Worm (Caenorhabditis elegans): ENCODE measurements around the gene nhr-203.

Gene nhr-203

ce11 chrV:474516-474915, 14.9 kb downstream of the nhr-203 start, which contains the start of gene nhr-99:
nhr-99 (plus strand) TSS chrV:474778.
- TF ChIP-seq klf-2 (GFP tag; conservative IDR thresholded peaks at IDR 0.05) (no peak), ztf-29 (GFP tag; IDR thresholded peaks at IDR 0.05) (no peak), ref-1 (GFP tag; conservative IDR thresholded peaks at IDR 0.05) (no peak)

ce11 chrV:477664-478212, 18.1 kb downstream of the nhr-203 start, which contains the start of gene nhr-55:
nhr-55 (plus strand) TSS chrV:478162.
- TF ChIP-seq med-1 (GFP tag; optimal IDR thresholded peaks at IDR 0.05; ENCODE audit: insufficient read depth) (no peak), ztf-23 (GFP tag; IDR thresholded peaks at IDR 0.05) (no peak), T22C8.4 (GFP tag; IDR thresholded peaks at IDR 0.05) (no peak), cog-1 (tag; optimal IDR thresholded peaks at IDR 0.05) (no peak), flt-1 (GFP tag; IDR thresholded peaks at IDR 0.05) (no peak)

ce11 chrV:479046-479445, 19.5 kb downstream of the nhr-203 start:
- TF ChIP-seq klf-2 (GFP tag; conservative IDR thresholded peaks at IDR 0.05) (no peak), med-1 (GFP tag; optimal IDR thresholded peaks at IDR 0.05; ENCODE audit: insufficient read depth) (no peak), T22C8.4 (GFP tag; IDR thresholded peaks at IDR 0.05) (no peak), flt-1 (GFP tag; IDR thresholded peaks at IDR 0.05) (no peak), ztf-23 (GFP tag; IDR thresholded peaks at IDR 0.05) (no peak), tab-1 (GFP tag; IDR thresholded peaks at IDR 0.05) (no peak), cog-1 (tag; optimal IDR thresholded peaks at IDR 0.05) (no peak), ref-1 (GFP tag; conservative IDR thresholded peaks at IDR 0.05) (no peak)

ce11 chrV:482860-483259, 23.3 kb downstream of the nhr-203 start:
- TF ChIP-seq tab-1 (GFP tag; IDR thresholded peaks at IDR 0.05) (no peak), med-1 (GFP tag; optimal IDR thresholded peaks at IDR 0.05; ENCODE audit: insufficient read depth) (no peak), ref-1 (GFP tag; conservative IDR thresholded peaks at IDR 0.05) (no peak), T22C8.4 (GFP tag; IDR thresholded peaks at IDR 0.05) (no peak), ztf-23 (GFP tag; IDR thresholded peaks at IDR 0.05) (no peak), flt-1 (GFP tag; IDR thresholded peaks at IDR 0.05) (no peak), cog-1 (tag; optimal IDR thresholded peaks at IDR 0.05) (no peak), ztf-29 (GFP tag; IDR thresholded peaks at IDR 0.05) (no peak), klf-2 (GFP tag; conservative IDR thresholded peaks at IDR 0.05) (no peak)

- no peak for TF ChIP-seq ref-1 (GFP tag; conservative IDR thresholded peaks at IDR 0.05)
- TF ChIP-seq cog-1 (tag; optimal IDR thresholded peaks at IDR 0.05), result no peak
- no peak for TF ChIP-seq tab-1 (GFP tag; IDR thresholded peaks at IDR 0.05)
- TF ChIP-seq T22C8.4 (GFP tag; IDR thresholded peaks at IDR 0.05), result no peak
- no peak for TF ChIP-seq med-1 (GFP tag; optimal IDR thresholded peaks at IDR 0.05; ENCODE audit: insufficient read depth)
- TF ChIP-seq klf-2 (GFP tag; conservative IDR thresholded peaks at IDR 0.05), result no peak
- TF ChIP-seq ztf-23 (GFP tag; IDR thresholded peaks at IDR 0.05), result no peak
- TF ChIP-seq ztf-29 (GFP tag; IDR thresholded peaks at IDR 0.05), result no peak
- no peak for TF ChIP-seq flt-1 (GFP tag; IDR thresholded peaks at IDR 0.05)
These were observed 23.7 kb downstream of the nhr-203 start, which contains the start of gene nhr-130 for ce11 chrV:483289-483795. nhr-130 (minus strand) TSS chrV:483339.

- TF ChIP-seq klf-2 (GFP tag; conservative IDR thresholded peaks at IDR 0.05) (no peak), ztf-23 (GFP tag; IDR thresholded peaks at IDR 0.05) (no peak), med-1 (GFP tag; optimal IDR thresholded peaks at IDR 0.05; ENCODE audit: insufficient read depth) (no peak), T22C8.4 (GFP tag; IDR thresholded peaks at IDR 0.05) (no peak), flt-1 (GFP tag; IDR thresholded peaks at IDR 0.05) (no peak), ztf-29 (GFP tag; IDR thresholded peaks at IDR 0.05) (no peak), tab-1 (GFP tag; IDR thresholded peaks at IDR 0.05) (no peak), ref-1 (GFP tag; conservative IDR thresholded peaks at IDR 0.05) (no peak), cog-1 (tag; optimal IDR thresholded peaks at IDR 0.05) (no peak)
These were observed 24.8 kb downstream of the nhr-203 start, which contains the start of gene nhr-212 for ce11 chrV:484285-484890. nhr-212 (plus strand) TSS chrV:484857.

- TF ChIP-seq klf-2 (GFP tag; conservative IDR thresholded peaks at IDR 0.05) (no peak), med-1 (GFP tag; optimal IDR thresholded peaks at IDR 0.05; ENCODE audit: insufficient read depth) (no peak), ztf-23 (GFP tag; IDR thresholded peaks at IDR 0.05) (no peak), T22C8.4 (GFP tag; IDR thresholded peaks at IDR 0.05) (no peak), ztf-29 (GFP tag; IDR thresholded peaks at IDR 0.05) (no peak), cog-1 (tag; optimal IDR thresholded peaks at IDR 0.05) (no peak), ref-1 (GFP tag; conservative IDR thresholded peaks at IDR 0.05) (no peak), flt-1 (GFP tag; IDR thresholded peaks at IDR 0.05) (no peak), tab-1 (GFP tag; IDR thresholded peaks at IDR 0.05) (no peak)
These were observed 27.1 kb downstream of the nhr-203 start, which contains the start of gene nhr-211 for ce11 chrV:486684-487083. nhr-211 (plus strand) TSS chrV:486984.

ce11 chrV:487980-488379, 28.4 kb downstream of the nhr-203 start:
- TF ChIP-seq ztf-23 (GFP tag; IDR thresholded peaks at IDR 0.05), result no peak
- no peak for TF ChIP-seq ztf-29 (GFP tag; IDR thresholded peaks at IDR 0.05)
- TF ChIP-seq flt-1 (GFP tag; IDR thresholded peaks at IDR 0.05), result no peak
- TF ChIP-seq tab-1 (GFP tag; IDR thresholded peaks at IDR 0.05), result no peak
- no peak for TF ChIP-seq ref-1 (GFP tag; conservative IDR thresholded peaks at IDR 0.05)
- TF ChIP-seq klf-2 (GFP tag; conservative IDR thresholded peaks at IDR 0.05), result no peak
- no peak for TF ChIP-seq T22C8.4 (GFP tag; IDR thresholded peaks at IDR 0.05)
- TF ChIP-seq med-1 (GFP tag; optimal IDR thresholded peaks at IDR 0.05; ENCODE audit: insufficient read depth), result no peak
- TF ChIP-seq cog-1 (tag; optimal IDR thresholded peaks at IDR 0.05), result no peak

- TF ChIP-seq T22C8.4 (GFP tag; IDR thresholded peaks at IDR 0.05) (no peak), cog-1 (tag; optimal IDR thresholded peaks at IDR 0.05) (no peak), ref-1 (GFP tag; conservative IDR thresholded peaks at IDR 0.05) (no peak), klf-2 (GFP tag; conservative IDR thresholded peaks at IDR 0.05) (no peak), ztf-29 (GFP tag; IDR thresholded peaks at IDR 0.05) (no peak), tab-1 (GFP tag; IDR thresholded peaks at IDR 0.05) (no peak), flt-1 (GFP tag; IDR thresholded peaks at IDR 0.05) (no peak), med-1 (GFP tag; optimal IDR thresholded peaks at IDR 0.05; ENCODE audit: insufficient read depth) (no peak), ztf-23 (GFP tag; IDR thresholded peaks at IDR 0.05) (no peak)
These were observed 29.7 kb downstream of the nhr-203 start, which contains the start of gene nhr-106 for ce11 chrV:489320-489719. nhr-106 (plus strand) TSS chrV:489620.

Measured in whole organism, midembryonic.